Worm (Caenorhabditis elegans) whole organism, late embryonic: ENCODE results near the gene F49F1.12.

Experiments used
- C08G9.2 ChIP-seq: sonication (generic microtip); optimal IDR thresholded peaks from 2 replicates; lab custom pipeline; 2016; ENCODE audit warnings: mild to moderate bottlenecking, missing genetic modification characterization, moderate library complexity, missing compliant biosample characterization
- C38D4.7 ChIP-seq: fragments of 200-800 bp; sonication (Bioruptor generic); optimal IDR thresholded peaks from 2 replicates; lab custom pipeline; 2018; ENCODE audit warnings: mild to moderate bottlenecking, missing genetic modification characterization, moderate library complexity, missing compliant biosample characterization
- F13H6.1 ChIP-seq: sonication (generic microtip); optimal IDR thresholded peaks from 2 replicates; lab custom pipeline; 2016; ENCODE audit warnings: missing genetic modification characterization, missing compliant biosample characterization
- K02D7.2 ChIP-seq: sonication (generic microtip); optimal IDR thresholded peaks from 2 replicates; lab custom pipeline; 2017; ENCODE audit warnings: mild to moderate bottlenecking, missing genetic modification characterization, missing compliant biosample characterization
- T23F11.4 ChIP-seq: fragments of 200-800 bp; sonication (Bioruptor generic); optimal IDR thresholded peaks from 2 replicates; lab custom pipeline; 2018; ENCODE audit warnings: mild to moderate bottlenecking, missing genetic modification characterization, missing compliant biosample characterization
- ahr-1 ChIP-seq: sonication (generic microtip); optimal IDR thresholded peaks from 2 replicates; lab custom pipeline; 2016; ENCODE audit warnings: missing genetic modification characterization, missing compliant biosample characterization
- ama-1 ChIP-seq: fragments of 150-350 bp; optimal IDR thresholded peaks from 2 replicates; lab custom pipeline; 2014
- ceh-18 ChIP-seq: sonication (generic microtip); optimal IDR thresholded peaks from 2 replicates; lab custom pipeline; 2016; ENCODE audit warnings: missing genetic modification characterization, missing compliant biosample characterization
- ceh-19 ChIP-seq: fragments of 200-800 bp; sonication (Bioruptor generic); optimal IDR thresholded peaks from 2 replicates; lab custom pipeline; 2018; ENCODE audit warnings: mild to moderate bottlenecking, missing genetic modification characterization, missing compliant biosample characterization
- ceh-2 ChIP-seq: sonication (generic microtip); optimal IDR thresholded peaks from 2 replicates; lab custom pipeline; 2016; ENCODE audit warnings: missing genotype, missing genetic modification characterization, missing compliant biosample characterization
- ceh-30 ChIP-seq: fragments of 150-350 bp; optimal IDR thresholded peaks from 2 replicates; lab custom pipeline; 2014; ENCODE audit warnings: missing biosample characterization, missing genetic modification characterization
- ceh-31 ChIP-seq: sonication (generic microtip); optimal IDR thresholded peaks from 2 replicates; lab custom pipeline; 2016; ENCODE audit warnings: missing genetic modification characterization, missing compliant biosample characterization
- ceh-34 ChIP-seq: sonication (generic microtip); optimal IDR thresholded peaks from 2 replicates; lab custom pipeline; 2016; ENCODE audit warnings: mild to moderate bottlenecking, missing genetic modification characterization, missing compliant biosample characterization
- ceh-48 ChIP-seq: sonication (generic microtip); optimal IDR thresholded peaks from 2 replicates; lab custom pipeline; 2016; ENCODE audit warnings: missing genetic modification characterization, inconsistent platforms, missing compliant biosample characterization
- ceh-6 ChIP-seq: fragments of 200-800 bp; sonication (Bioruptor generic); optimal IDR thresholded peaks from 2 replicates; lab custom pipeline; 2018; ENCODE audit warnings: mild to moderate bottlenecking, missing genetic modification characterization, missing compliant biosample characterization
- dve-1 ChIP-seq: sonication (generic microtip); optimal IDR thresholded peaks from 2 replicates; lab custom pipeline; 2017; ENCODE audit warnings: antibody characterized with exemption, mild to moderate bottlenecking, missing genetic modification characterization, missing compliant biosample characterization
- elt-2 ChIP-seq: sonication (generic microtip); optimal IDR thresholded peaks from 2 replicates; lab custom pipeline; 2016; ENCODE audit warnings: missing genetic modification reagents, missing genetic modification characterization, missing compliant biosample characterization
- eyg-1 ChIP-seq: sonication (generic microtip); optimal IDR thresholded peaks from 2 replicates; lab custom pipeline; 2016; ENCODE audit warnings: missing genotype, missing genetic modification characterization, missing compliant biosample characterization
- fax-1 ChIP-seq: sonication (generic microtip); optimal IDR thresholded peaks from 2 replicates; lab custom pipeline; 2016; ENCODE audit warnings: missing genotype, missing genetic modification characterization, missing compliant biosample characterization
- fkh-6 ChIP-seq: sonication (generic microtip); optimal IDR thresholded peaks from 2 replicates; lab custom pipeline; 2016; ENCODE audit warnings: missing genetic modification characterization, missing compliant biosample characterization
- gmeb-2 ChIP-seq: sonication (generic microtip); optimal IDR thresholded peaks from 2 replicates; lab custom pipeline; 2016; ENCODE audit warnings: missing genetic modification characterization, inconsistent platforms, missing compliant biosample characterization
- hlh-13 ChIP-seq: fragments of 200-800 bp; sonication (Bioruptor generic); optimal IDR thresholded peaks from 2 replicates; lab custom pipeline; 2018; ENCODE audit warnings: mild to moderate bottlenecking, missing genetic modification characterization, missing compliant biosample characterization
- lim-6 ChIP-seq: sonication (generic microtip); optimal IDR thresholded peaks from 2 replicates; lab custom pipeline; 2016; ENCODE audit warnings: missing genetic modification characterization, missing compliant biosample characterization
- lin-11 ChIP-seq: fragments of 200-800 bp; sonication (Bioruptor generic); optimal IDR thresholded peaks from 2 replicates; lab custom pipeline; 2018; ENCODE audit warnings: mild to moderate bottlenecking, missing genetic modification characterization, missing compliant biosample characterization
- madf-2 ChIP-seq: sonication (generic microtip); optimal IDR thresholded peaks from 2 replicates; lab custom pipeline; 2017; ENCODE audit warnings: missing genetic modification characterization, missing compliant biosample characterization
- mec-3 ChIP-seq: sonication (generic microtip); optimal IDR thresholded peaks from 2 replicates; lab custom pipeline; 2016; ENCODE audit warnings: borderline replicate concordance, missing genetic modification characterization, missing compliant biosample characterization
- nfya-1 ChIP-seq: sonication (generic microtip); optimal IDR thresholded peaks from 2 replicates; lab custom pipeline; 2017; ENCODE audit warnings: missing genetic modification characterization, mild to moderate bottlenecking, missing compliant biosample characterization, antibody characterized with exemption, moderate library complexity
- npax-4 ChIP-seq: sonication (generic microtip); optimal IDR thresholded peaks from 2 replicates; lab custom pipeline; 2016; ENCODE audit warnings: missing genetic modification characterization, missing compliant biosample characterization
- pax-1 ChIP-seq: fragments of 150-350 bp; optimal IDR thresholded peaks from 2 replicates; lab custom pipeline; 2014; ENCODE audit warnings: missing biosample characterization, missing genetic modification characterization
- pqm-1 ChIP-seq: sonication (generic microtip); optimal IDR thresholded peaks from 2 replicates; lab custom pipeline; 2016; ENCODE audit warnings: missing genetic modification characterization, missing compliant biosample characterization
- pros-1 ChIP-seq: fragments of 150-350 bp; optimal IDR thresholded peaks from 2 replicates; lab custom pipeline; 2014; ENCODE audit warnings: missing biosample characterization, missing genetic modification reagents, missing genetic modification characterization
- ref-2 ChIP-seq: sonication (generic microtip); optimal IDR thresholded peaks from 2 replicates; lab custom pipeline; 2016; ENCODE audit warnings: missing genetic modification characterization, missing compliant biosample characterization
- rnt-1 ChIP-seq: sonication (generic microtip); optimal IDR thresholded peaks from 2 replicates; lab custom pipeline; 2016; ENCODE audit warnings: missing genetic modification characterization, missing compliant biosample characterization
- sdc-2 ChIP-seq: sonication (generic microtip); optimal IDR thresholded peaks from 2 replicates; lab custom pipeline; 2016; ENCODE audit warnings: missing genotype, missing genetic modification characterization, missing compliant biosample characterization
- tbx-2 ChIP-seq: sonication (generic microtip); optimal IDR thresholded peaks from 2 replicates; lab custom pipeline; 2016; ENCODE audit warnings: missing genetic modification characterization, missing compliant biosample characterization
- tbx-7 ChIP-seq: sonication (generic microtip); optimal IDR thresholded peaks from 2 replicates; lab custom pipeline; 2016; ENCODE audit warnings: missing genotype, missing genetic modification characterization, missing compliant biosample characterization
- ttx-3 ChIP-seq: sonication (generic microtip); optimal IDR thresholded peaks from 2 replicates; lab custom pipeline; 2016; ENCODE audit warnings: missing genetic modification reagents, missing genetic modification characterization, missing compliant biosample characterization
- unc-3 ChIP-seq, 2 experiments: fragments of 200-800 bp in 1 of 2; sonication (Bioruptor generic) in 1 of 2; sonication (generic microtip) in 1 of 2; conservative IDR thresholded peaks in 1 of 2; optimal IDR thresholded peaks in 1 of 2; 2 replicates each; pipeline versions ENCODE4 v1.3.6 to Lab custom; 2016 to 2022; ENCODE audit warnings: missing compliant biosample characterization in 2 of 2, missing genetic modification characterization in 2 of 2, missing genetic modification reagents in 1 of 2
- unc-42 ChIP-seq: sonication (generic microtip); optimal IDR thresholded peaks from 2 replicates; lab custom pipeline; 2016; ENCODE audit warnings: missing genotype, missing genetic modification characterization, missing compliant biosample characterization
- unc-55 ChIP-seq: sonication (generic microtip); optimal IDR thresholded peaks from 2 replicates; lab custom pipeline; 2017; ENCODE audit warnings: missing biosample characterization, missing genetic modification reagents, missing genetic modification characterization
- zip-5 ChIP-seq: sonication (generic microtip); optimal IDR thresholded peaks from 2 replicates; lab custom pipeline; 2016; ENCODE audit warnings: missing genetic modification characterization, missing compliant biosample characterization
- ztf-16 ChIP-seq: sonication (generic microtip); optimal IDR thresholded peaks from 2 replicates; lab custom pipeline; 2017; ENCODE audit warnings: missing genetic modification characterization, missing compliant biosample characterization

The F49F1.12 gene

ce11 chrIV:4099773-4100172 is 43.1 kb downstream of the F49F1.12 start:
- TF ChIP-seq ahr-1 (tag; lab: Kevin White, UChicago): no peak
- no peak for TF ChIP-seq unc-42 (tag; lab: Kevin White, UChicago)
- TF ChIP-seq pros-1 (tag; lab: Kevin White, UChicago): no peak
- TF ChIP-seq K02D7.2: no peak
- no peak for TF ChIP-seq eyg-1 (tag; lab: Kevin White, UChicago)
- TF ChIP-seq ztf-16 (tag; lab: Kevin White, UChicago): no peak
- TF ChIP-seq ref-2 (tag; lab: Kevin White, UChicago): no peak
- no peak for TF ChIP-seq lim-6 (tag; lab: Kevin White, UChicago)
- no peak for TF ChIP-seq madf-2 (tag; lab: Kevin White, UChicago)
- TF ChIP-seq zip-5 (tag; lab: Kevin White, UChicago): no peak
- TF ChIP-seq unc-3 (GFP tag; conservative IDR thresholded peaks at IDR 0.05; lab: Robert Waterston, UW): no peak
- TF ChIP-seq unc-3 (tag; optimal IDR thresholded peaks at IDR 0.05; lab: Kevin White, UChicago): no peak
- TF ChIP-seq ceh-19 (GFP tag; lab: Kevin White, UChicago): no peak
- TF ChIP-seq elt-2 (tag; lab: Kevin White, UChicago): no peak

ce11 chrIV:4096940-4097339 is 45.9 kb downstream of the F49F1.12 start:
- TF ChIP-seq T23F11.4 (GFP tag; lab: Kevin White, UChicago): no peak
- no peak for TF ChIP-seq ttx-3 (tag; lab: Kevin White, UChicago)
- TF ChIP-seq rnt-1 (tag; lab: Kevin White, UChicago): no peak
- no peak for TF ChIP-seq gmeb-2 (tag; lab: Kevin White, UChicago)
- TF ChIP-seq pqm-1 (tag; lab: Kevin White, UChicago): no peak

- no peak for TF ChIP-seq ceh-30 (tag; lab: Kevin White, UChicago)
- TF ChIP-seq T23F11.4 (GFP tag; lab: Kevin White, UChicago): no peak
- no peak for TF ChIP-seq C38D4.7 (GFP tag; lab: Kevin White, UChicago)
- no peak for TF ChIP-seq unc-55
- no peak for TF ChIP-seq madf-2 (tag; lab: Kevin White, UChicago)
- no peak for TF ChIP-seq mec-3 (tag; lab: Kevin White, UChicago)
- TF ChIP-seq tbx-7 (tag; lab: Kevin White, UChicago): no peak
- no peak for TF ChIP-seq gmeb-2 (tag; lab: Kevin White, UChicago)
- no peak for TF ChIP-seq ttx-3 (tag; lab: Kevin White, UChicago)
- TF ChIP-seq elt-2 (tag; lab: Kevin White, UChicago): no peak
- no peak for TF ChIP-seq pax-1
These were observed 48.5 kb downstream of the F49F1.12 start for ce11 chrIV:4094364-4094763.

- TF ChIP-seq nfya-1 (tag; lab: Kevin White, UChicago) (peak; percentile 74), dve-1 (tag; lab: Kevin White, UChicago) (peak; percentile 21), ceh-6 (GFP tag; lab: Kevin White, UChicago) (no peak), ama-1 (no peak), fax-1 (tag; lab: Kevin White, UChicago) (no peak), sdc-2 (no peak), ceh-18 (tag; lab: Kevin White, UChicago) (peak; percentile 73), ceh-31 (tag; lab: Kevin White, UChicago) (peak; percentile 66), lin-11 (tag; lab: Kevin White, UChicago) (no peak), ceh-48 (tag; lab: Kevin White, UChicago) (peak; percentile 22), lim-6 (tag; lab: Kevin White, UChicago) (no peak), ceh-34 (tag; lab: Kevin White, UChicago) (peak; percentile 27), unc-55 (peak; percentile 8), unc-42 (tag; lab: Kevin White, UChicago) (peak; percentile 17), T23F11.4 (GFP tag; lab: Kevin White, UChicago) (no peak), F13H6.1 (tag; lab: Kevin White, UChicago) (peak; percentile 20), hlh-13 (GFP tag; lab: Kevin White, UChicago) (no peak), C08G9.2 (tag; lab: Kevin White, UChicago) (peak; percentile 37), npax-4 (tag; lab: Kevin White, UChicago) (no peak), fkh-6 (tag; lab: Kevin White, UChicago) (no peak), tbx-2 (tag; lab: Kevin White, UChicago) (peak; percentile 29), ceh-2 (peak; percentile 17)
These were observed 49.8 kb downstream of the F49F1.12 start for ce11 chrIV:4093087-4093486.
